Worm (Caenorhabditis elegans): Measurements from ENCODE around the gene plr-1.
A peak's percentile ranks its signal among the peaks of the same experiment; 100 is the strongest.

The plr-1 gene

DNA sequence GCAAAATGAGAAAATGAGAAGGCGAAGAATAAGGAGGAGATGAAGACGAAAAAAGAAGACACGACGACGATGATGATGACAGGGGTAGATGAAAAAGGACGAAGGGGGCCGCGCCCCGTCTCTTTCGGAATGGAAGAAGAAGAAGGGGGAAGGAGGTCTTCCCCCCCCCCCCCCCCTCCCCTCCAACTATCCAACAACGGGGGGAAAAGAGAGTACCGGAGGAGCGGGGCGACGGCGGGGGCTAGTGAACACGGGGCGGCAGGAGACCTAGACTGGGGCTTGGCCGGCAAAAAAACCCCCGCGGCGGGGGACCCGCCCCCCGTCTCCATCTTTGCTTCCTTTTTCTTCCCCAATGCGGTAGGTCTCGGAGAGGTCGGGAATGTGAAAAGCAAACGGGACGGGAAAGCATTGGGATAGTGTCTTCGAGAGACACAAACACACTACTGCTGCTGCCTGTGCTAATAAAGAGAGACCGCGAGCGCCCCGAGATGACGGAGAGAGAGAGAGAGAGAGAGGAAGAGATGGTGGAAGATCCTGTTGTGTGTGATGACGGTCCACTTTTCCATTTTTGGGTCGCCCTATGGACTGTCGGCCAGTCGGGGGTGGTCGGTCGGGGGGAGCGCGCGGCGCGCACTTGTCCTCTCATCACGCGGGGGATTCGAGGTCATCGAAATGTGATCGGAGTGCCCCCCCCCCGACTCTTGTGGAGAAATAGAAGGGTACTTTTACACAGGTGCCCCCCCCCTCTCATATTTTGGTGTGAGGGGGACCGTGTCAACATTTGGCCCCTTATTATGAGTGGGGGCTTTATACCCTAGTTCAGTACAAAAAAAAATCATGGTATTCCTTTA is 11.2 kb downstream of the plr-1 start:
- TF ChIP-seq sdc-2 (tag; optimal IDR thresholded peaks at IDR 0.05): no peak
- TF ChIP-seq fax-1 (tag; optimal IDR thresholded peaks at IDR 0.05): no peak
- no peak for TF ChIP-seq fkh-6 (tag; optimal IDR thresholded peaks at IDR 0.05)
- TF ChIP-seq K02D7.2 (tag; optimal IDR thresholded peaks at IDR 0.05): peak; percentile 4
- TF ChIP-seq pros-1 (tag; optimal IDR thresholded peaks at IDR 0.05): no peak
- no peak for TF ChIP-seq ceh-6 (GFP tag; optimal IDR thresholded peaks at IDR 0.05)
- no peak for TF ChIP-seq tbx-7 (tag; optimal IDR thresholded peaks at IDR 0.05)
- no peak for TF ChIP-seq dve-1 (tag; optimal IDR thresholded peaks at IDR 0.05)
- TF ChIP-seq hlh-15 (tag; optimal IDR thresholded peaks at IDR 0.05): no peak
- TF ChIP-seq hlh-13 (GFP tag; optimal IDR thresholded peaks at IDR 0.05): no peak
- no peak for TF ChIP-seq ets-4 (tag; optimal IDR thresholded peaks at IDR 0.05)
- no peak for TF ChIP-seq nhr-11 (tag; optimal IDR thresholded peaks at IDR 0.05)
- no peak for TF ChIP-seq npax-4 (tag; optimal IDR thresholded peaks at IDR 0.05)
- TF ChIP-seq unc-55 (GFP tag; optimal IDR thresholded peaks at IDR 0.05): no peak
- TF ChIP-seq ref-2 (tag; optimal IDR thresholded peaks at IDR 0.05): peak; percentile 30
- TF ChIP-seq pha-2 (tag; optimal IDR thresholded peaks at IDR 0.05): peak; percentile 2
- no peak for TF ChIP-seq dmd-4 (tag; optimal IDR thresholded peaks at IDR 0.05; ENCODE audit: borderline replicate concordance)
- TF ChIP-seq nhr-232 (tag; optimal IDR thresholded peaks at IDR 0.05): no peak
- no peak for TF ChIP-seq odd-2 (tag; optimal IDR thresholded peaks at IDR 0.05)
- TF ChIP-seq nfya-1 (tag; optimal IDR thresholded peaks at IDR 0.05): peak; percentile 1
- no peak for TF ChIP-seq sox-4 (tag; optimal IDR thresholded peaks at IDR 0.05)
- TF ChIP-seq syd-9 (tag; optimal IDR thresholded peaks at IDR 0.05): no peak
- no peak for TF ChIP-seq ceh-2 (tag; optimal IDR thresholded peaks at IDR 0.05)
- peak; percentile 44 for TF ChIP-seq ceh-34 (tag; optimal IDR thresholded peaks at IDR 0.05)
- TF ChIP-seq F13H6.1 (tag; optimal IDR thresholded peaks at IDR 0.05): no peak
- no peak for TF ChIP-seq ttx-3 (tag; optimal IDR thresholded peaks at IDR 0.05)
- no peak for TF ChIP-seq zip-5 (tag; optimal IDR thresholded peaks at IDR 0.05)
- TF ChIP-seq hlh-6 (tag; optimal IDR thresholded peaks at IDR 0.05): no peak
- no peak for TF ChIP-seq unc-86 (tag; optimal IDR thresholded peaks at IDR 0.05)
- no peak for TF ChIP-seq unc-3 (GFP tag; conservative IDR thresholded peaks at IDR 0.05)
- no peak for TF ChIP-seq unc-3 (tag; optimal IDR thresholded peaks at IDR 0.05)
- no peak for TF ChIP-seq pax-1 (tag; optimal IDR thresholded peaks at IDR 0.05)
- TF ChIP-seq unc-42 (tag; optimal IDR thresholded peaks at IDR 0.05): no peak
- TF ChIP-seq ceh-24 (tag; optimal IDR thresholded peaks at IDR 0.05): no peak
- TF ChIP-seq C08G9.2 (tag; optimal IDR thresholded peaks at IDR 0.05): no peak
- TF ChIP-seq pag-3 (tag; optimal IDR thresholded peaks at IDR 0.05; ENCODE audit: borderline replicate concordance): no peak
- peak; percentile 32 for TF ChIP-seq ceh-19 (GFP tag; optimal IDR thresholded peaks at IDR 0.05)
- TF ChIP-seq elt-2 (tag; optimal IDR thresholded peaks at IDR 0.05): no peak
- TF ChIP-seq ceh-30 (tag; optimal IDR thresholded peaks at IDR 0.05): no peak

DNA sequence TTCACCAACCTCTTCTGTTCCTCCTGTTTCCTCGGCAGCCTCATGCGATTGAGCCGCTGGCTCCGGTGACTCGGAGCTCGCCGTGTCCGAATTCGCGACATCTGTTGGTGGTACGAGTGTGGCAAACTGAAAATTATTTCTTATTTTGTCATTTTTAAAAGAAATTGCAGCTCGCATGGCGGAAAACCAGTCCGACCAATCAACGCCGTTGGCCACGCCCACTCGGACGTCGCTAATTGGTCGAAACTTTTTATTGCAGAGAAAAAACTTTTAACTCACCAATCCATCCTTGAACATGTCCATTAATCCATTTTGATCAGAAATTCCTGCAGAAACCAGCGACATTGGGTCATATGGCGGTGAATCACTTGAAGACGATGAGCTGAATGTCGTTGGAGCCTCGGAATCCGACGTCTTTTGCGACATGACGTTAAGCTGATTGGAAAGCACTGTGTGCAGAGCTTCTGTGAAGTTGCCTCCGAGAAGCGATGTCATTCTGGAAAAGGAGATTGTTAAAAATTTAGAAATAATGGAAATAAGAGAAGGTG is 13.7 kb downstream of the plr-1 start, which contains the start of gene bed-2:
bed-2 (minus strand) TSS at position 498 of the 548 bp plus-strand sequence.
- TF ChIP-seq nfya-1 (tag; optimal IDR thresholded peaks at IDR 0.05): peak; percentile 94
- TF ChIP-seq pha-4 (tag; optimal IDR thresholded peaks at IDR 0.05): no peak

Data from whole organism, late embryonic.